Fruit fly (Drosophila melanogaster) whole organism, pupa: ENCODE results near the gene CG4577.

Source experiments
- CG14655 ChIP-seq: fragments of 200-800 bp; sonication (Bioruptor generic); optimal IDR thresholded peaks from 3 replicates; lab custom pipeline; 2017; ENCODE audit warnings: mild to moderate bottlenecking, missing biosample characterization, missing genetic modification reagents, missing genetic modification characterization
- CG17806 ChIP-seq: fragments of 200-800 bp; sonication (Bioruptor generic); optimal IDR thresholded peaks from 2 replicates; lab custom pipeline; 2018; ENCODE audit warnings: missing biosample characterization, mild to moderate bottlenecking, missing genetic modification characterization, moderate library complexity
- CG32121 ChIP-seq: fragments of 200-800 bp; sonication (Bioruptor generic); IDR thresholded peaks from 2 replicates; pipeline ENCODE4 v1.3.6; 2022; ENCODE audit warnings: missing biosample characterization, missing genetic modification characterization
- CG4496 ChIP-seq: fragments of 200-800 bp; sonication (Bioruptor generic); IDR thresholded peaks from 3 replicates; pipeline ENCODE4 v1.3.6; 2022; ENCODE audit warnings: missing biosample characterization, missing genetic modification characterization
- CG8301 ChIP-seq: fragments of 200-800 bp; sonication (Bioruptor generic); optimal IDR thresholded peaks from 2 replicates; lab custom pipeline; 2018; ENCODE audit warnings: missing biosample characterization, mild to moderate bottlenecking, missing genetic modification characterization
- Pif1A ChIP-seq: fragments of 200-800 bp; sonication (Bioruptor generic); optimal IDR thresholded peaks from 3 replicates; lab custom pipeline; 2016; ENCODE audit warnings: missing biosample characterization, missing genetic modification characterization
- Snoo ChIP-seq: fragments of 200-800 bp; sonication (Bioruptor generic); optimal IDR thresholded peaks from 3 replicates; lab custom pipeline; 2017; ENCODE audit warnings: missing biosample characterization, mild to moderate bottlenecking, missing genetic modification characterization, inconsistent platforms
- gl ChIP-seq: fragments of 200-800 bp; sonication (Bioruptor generic); optimal IDR thresholded peaks from 2 replicates; lab custom pipeline; 2018; ENCODE audit warnings: missing biosample characterization, mild to moderate bottlenecking, missing genetic modification characterization

dm6 chr2L:1134011-1134743 is at the start of gene CG4577, which contains the start of gene Iris:
- no peak for TF ChIP-seq CG8301
- peak; percentile 2 for TF ChIP-seq CG17806 (tag; lab: Kevin White, UChicago)
- TF ChIP-seq Pif1A (GFP tag; lab: Kevin White, UChicago): no peak
- no peak for TF ChIP-seq CG14655
- TF ChIP-seq CG32121 (GFP tag; lab: Robert Waterston, UW): no peak
- TF ChIP-seq gl (tag; lab: Kevin White, UChicago): no peak
- TF ChIP-seq Snoo (tag; lab: Kevin White, UChicago): no peak
- no peak for TF ChIP-seq CG4496 (GFP tag; lab: Robert Waterston, UW)
